Fruit fly (Drosophila melanogaster) whole organism, embryonic: ENCODE measurements around the gene Paf-AHalpha.
A peak's percentile ranks its signal among the peaks of the same experiment; 100 is the strongest.

Experiments used
- ATbp ChIP-seq: fragments of 200-800 bp; sonication (Bioruptor generic); optimal IDR thresholded peaks from 2 replicates; lab custom pipeline; 2017; ENCODE audit warnings: missing biosample characterization, mild to moderate bottlenecking, missing genetic modification characterization, missing genetic modification reagents
- Adf1 ChIP-seq: fragments of 200-800 bp; sonication (Bioruptor generic); IDR thresholded peaks from 2 replicates; pipeline ENCODE4 v1.3.6; 2022; ENCODE audit warnings: missing biosample characterization, missing genetic modification characterization
- Atf6 ChIP-seq: fragments of 200-800 bp; sonication (Bioruptor generic); IDR thresholded peaks from 2 replicates; pipeline ENCODE4 v1.3.6; 2022; ENCODE audit warnings: missing biosample characterization, missing genetic modification characterization
- CG10979 ChIP-seq: fragments of 200-800 bp; sonication (Bioruptor generic); optimal IDR thresholded peaks from 2 replicates; lab custom pipeline; 2018; ENCODE audit warnings: missing biosample characterization, mild to moderate bottlenecking, missing genetic modification characterization, moderate library complexity
- CG11093 ChIP-seq: fragments of 200-800 bp; sonication (Bioruptor generic); IDR thresholded peaks from 3 replicates; pipeline ENCODE4 v1.3.6; 2022; ENCODE audit warnings: missing biosample characterization, missing genetic modification characterization
- CG11398 ChIP-seq: fragments of 200-800 bp; sonication (Bioruptor generic); optimal IDR thresholded peaks from 2 replicates; lab custom pipeline; 2016; ENCODE audit warnings: missing biosample characterization, missing genetic modification characterization
- CG13775 ChIP-seq: fragments of 200-800 bp; sonication (Bioruptor generic); optimal IDR thresholded peaks from 3 replicates; lab custom pipeline; 2017; ENCODE audit warnings: missing biosample characterization, mild to moderate bottlenecking, missing genetic modification characterization
- CG14710 ChIP-seq: fragments of 200-800 bp; sonication (Bioruptor generic); optimal IDR thresholded peaks from 3 replicates; lab custom pipeline; 2019; ENCODE audit warnings: missing biosample characterization, mild to moderate bottlenecking, missing genetic modification characterization, moderate library complexity
- CG15696 ChIP-seq: fragments of 200-800 bp; sonication (Bioruptor generic); optimal IDR thresholded peaks from 2 replicates; lab custom pipeline; 2019; ENCODE audit warnings: missing biosample characterization, mild to moderate bottlenecking, missing genetic modification characterization, moderate library complexity
- CG17385 ChIP-seq: fragments of 200-800 bp; sonication (Bioruptor generic); optimal IDR thresholded peaks from 3 replicates; lab custom pipeline; 2018; ENCODE audit warnings: missing biosample characterization, mild to moderate bottlenecking, missing genetic modification characterization
- CG17568 ChIP-seq: fragments of 200-800 bp; sonication (Bioruptor generic); optimal IDR thresholded peaks from 2 replicates; lab custom pipeline; 2018; ENCODE audit warnings: missing biosample characterization, mild to moderate bottlenecking, missing genetic modification characterization, moderate library complexity
- CG18262 ChIP-seq: fragments of 200-800 bp; optimal IDR thresholded peaks from 3 replicates; lab custom pipeline; 2019; ENCODE audit warnings: missing biosample characterization, mild to moderate bottlenecking, missing genetic modification characterization, moderate library complexity
- CG2712 ChIP-seq: fragments of 200-800 bp; optimal IDR thresholded peaks from 3 replicates; lab custom pipeline; 2019; ENCODE audit warnings: missing biosample characterization, mild to moderate bottlenecking, missing genetic modification characterization, moderate library complexity
- CG2875 ChIP-seq: fragments of 200-800 bp; sonication (Bioruptor generic); optimal IDR thresholded peaks from 2 replicates; lab custom pipeline; 2017; ENCODE audit warnings: missing biosample characterization, mild to moderate bottlenecking, missing genetic modification characterization, missing genetic modification reagents
- CG32772 ChIP-seq: fragments of 200-800 bp; sonication (Bioruptor generic); IDR thresholded peaks from 2 replicates; pipeline ENCODE4 v1.3.6; 2022; ENCODE audit warnings: missing biosample characterization, missing genetic modification characterization
- CG33213 ChIP-seq: fragments of 200-800 bp; sonication (Bioruptor generic); optimal IDR thresholded peaks from 3 replicates; lab custom pipeline; 2016; ENCODE audit warnings: missing biosample characterization, missing genetic modification characterization
- CG34224 ChIP-seq: fragments of 200-800 bp; sonication (Bioruptor generic); IDR thresholded peaks from 3 replicates; pipeline ENCODE4 v1.3.6; 2022; ENCODE audit warnings: missing biosample characterization, missing genetic modification characterization; ENCODE audit not compliant: partially characterized antibody
- CG3726 ChIP-seq: fragments of 200-800 bp; sonication (Bioruptor generic); IDR thresholded peaks from 3 replicates; pipeline ENCODE4, ENCODE4 v1.3.6; 2022; ENCODE audit warnings: missing biosample characterization, missing genetic modification characterization
- CG5245 ChIP-seq: fragments of 200-800 bp; sonication (Bioruptor generic); optimal IDR thresholded peaks from 3 replicates; lab custom pipeline; 2016; ENCODE audit warnings: missing biosample characterization, missing genetic modification characterization
- CG6791 ChIP-seq: fragments of 200-800 bp; sonication (Bioruptor generic); IDR thresholded peaks from 3 replicates; pipeline ENCODE4 v1.3.6; 2022; ENCODE audit warnings: missing biosample characterization, missing genetic modification characterization; ENCODE audit not compliant: partially characterized antibody
- CG9817 ChIP-seq: fragments of 200-800 bp; sonication (Bioruptor generic); optimal IDR thresholded peaks from 2 replicates; lab custom pipeline; 2018; ENCODE audit warnings: missing biosample characterization, mild to moderate bottlenecking, missing genetic modification characterization, moderate library complexity
- CG9876 ChIP-seq: fragments of 200-800 bp; sonication (Bioruptor generic); optimal IDR thresholded peaks from 2 replicates; lab custom pipeline; 2016; ENCODE audit warnings: missing biosample characterization, missing genetic modification characterization
- Doc3 ChIP-seq: fragments of 200-800 bp; sonication (Bioruptor generic); IDR thresholded peaks from 3 replicates; pipeline ENCODE4 v1.3.6; 2022; ENCODE audit warnings: missing biosample characterization, missing genetic modification characterization; ENCODE audit not compliant: partially characterized antibody
- Ets65A ChIP-seq: fragments of 200-800 bp; sonication (Bioruptor generic); peaks from one replicate; lab custom pipeline; 2016; ENCODE audit warnings: missing biosample characterization, missing genetic modification characterization
- Ets97D ChIP-seq: fragments of 200-800 bp; sonication (Bioruptor generic); optimal IDR thresholded peaks from 3 replicates; lab custom pipeline; 2016; ENCODE audit warnings: missing biosample characterization, missing genetic modification characterization
- Gsc ChIP-seq: fragments of 200-800 bp; sonication (Bioruptor generic); IDR thresholded peaks from 2 replicates; pipeline ENCODE4 v1.3.6; 2022; ENCODE audit warnings: missing biosample characterization, missing genetic modification characterization
- HLH4C ChIP-seq: fragments of 200-800 bp; sonication (Bioruptor generic); IDR thresholded peaks from 3 replicates; pipeline ENCODE4 v1.3.6; 2022; ENCODE audit warnings: missing biosample characterization, missing genetic modification characterization; ENCODE audit not compliant: partially characterized antibody
- HLH54F ChIP-seq: fragments of 200-800 bp; sonication (Bioruptor generic); optimal IDR thresholded peaks from 3 replicates; lab custom pipeline; 2016; ENCODE audit warnings: missing biosample characterization, missing genetic modification characterization
- HmgD ChIP-seq: fragments of 200-800 bp; sonication (Bioruptor generic); optimal IDR thresholded peaks from 3 replicates; lab custom pipeline; 2016; ENCODE audit warnings: missing biosample characterization, missing genetic modification characterization
- Hmr ChIP-seq: fragments of 200-800 bp; sonication (Bioruptor generic); optimal IDR thresholded peaks from 3 replicates; lab custom pipeline; 2017; ENCODE audit warnings: mild to moderate bottlenecking, missing biosample characterization, missing genetic modification reagents, missing genetic modification characterization
- Lpt ChIP-seq: fragments of >200 bp; optimal IDR thresholded peaks from 2 replicates; lab custom pipeline; 2018; ENCODE audit warnings: missing biosample characterization, missing genetic modification characterization
- MESR4 ChIP-seq: fragments of 200-800 bp; sonication (Bioruptor generic); optimal IDR thresholded peaks from 2 replicates; lab custom pipeline; 2018; ENCODE audit warnings: missing biosample characterization, mild to moderate bottlenecking, missing genetic modification characterization, moderate library complexity
- NFAT ChIP-seq: fragments of 200-800 bp; sonication (Bioruptor generic); IDR thresholded peaks from 2 replicates; pipeline ENCODE4 v1.3.6; 2022; ENCODE audit warnings: missing biosample characterization, missing genetic modification characterization
- Ptx1 ChIP-seq: fragments of 200-800 bp; sonication (Bioruptor generic); IDR thresholded peaks from 2 replicates; pipeline ENCODE4 v1.3.6; 2022; ENCODE audit warnings: missing biosample characterization, missing genetic modification characterization
- Spps ChIP-seq: fragments of 200-800 bp; sonication (Bioruptor generic); optimal IDR thresholded peaks from 2 replicates; lab custom pipeline; 2018; ENCODE audit warnings: missing biosample characterization, mild to moderate bottlenecking, missing genetic modification characterization
- ap ChIP-seq: fragments of 200-800 bp; sonication (Bioruptor generic); IDR thresholded peaks from 2 replicates; pipeline ENCODE4 v1.3.6; 2022; ENCODE audit warnings: missing biosample characterization, missing genetic modification characterization
- ash1 ChIP-seq: fragments of 200-800 bp; sonication (Bioruptor generic); optimal IDR thresholded peaks from 2 replicates; lab custom pipeline; 2018; ENCODE audit warnings: missing biosample characterization, mild to moderate bottlenecking, missing genetic modification characterization
- dmrt11E ChIP-seq: fragments of 200-800 bp; sonication (Bioruptor generic); optimal IDR thresholded peaks from 3 replicates; lab custom pipeline; 2018; ENCODE audit warnings: missing biosample characterization, mild to moderate bottlenecking, missing genetic modification characterization, moderate library complexity
- jumu ChIP-seq: fragments of 200-800 bp; sonication (Bioruptor generic); optimal IDR thresholded peaks from 3 replicates; lab custom pipeline; 2016; ENCODE audit warnings: missing biosample characterization, missing genetic modification characterization
- ken ChIP-seq: fragments of 200-800 bp; sonication (Bioruptor generic); IDR thresholded peaks from 3 replicates; pipeline ENCODE4 v1.3.6; 2022; ENCODE audit warnings: missing biosample characterization, missing genetic modification characterization
- mam ChIP-seq: fragments of 200-800 bp; sonication (Bioruptor generic); optimal IDR thresholded peaks from 3 replicates; lab custom pipeline; 2016; ENCODE audit warnings: missing biosample characterization, missing genetic modification characterization
- mirr ChIP-seq: fragments of 200-800 bp; sonication (Bioruptor generic); optimal IDR thresholded peaks from 3 replicates; lab custom pipeline; 2018; ENCODE audit warnings: missing biosample characterization, mild to moderate bottlenecking, missing genetic modification characterization
- nerfin-1 ChIP-seq: fragments of 200-800 bp; sonication (Bioruptor generic); optimal IDR thresholded peaks from 3 replicates; lab custom pipeline; 2019; ENCODE audit warnings: missing biosample characterization, mild to moderate bottlenecking, missing genetic modification characterization, moderate library complexity
- pb ChIP-seq: fragments of 200-800 bp; sonication (Bioruptor generic); optimal IDR thresholded peaks from 3 replicates; lab custom pipeline; 2016; ENCODE audit warnings: missing biosample characterization, missing genetic modification characterization
- row ChIP-seq: fragments of 200-800 bp; sonication (Bioruptor generic); IDR thresholded peaks from 3 replicates; pipeline ENCODE4 v1.3.6; 2022; ENCODE audit warnings: missing biosample characterization, missing genetic modification characterization
- sna ChIP-seq: fragments of 200-800 bp; sonication (Bioruptor generic); IDR thresholded peaks from 2 replicates; pipeline ENCODE4 v1.3.6; 2022; ENCODE audit warnings: missing biosample characterization, missing genetic modification characterization; ENCODE audit not compliant: partially characterized antibody
- ssp ChIP-seq: fragments of 200-800 bp; sonication (Bioruptor generic); IDR thresholded peaks from 2 replicates; pipeline ENCODE4 v1.3.6; 2022; ENCODE audit warnings: missing biosample characterization, missing genetic modification characterization
- vnd ChIP-seq: fragments of 200-800 bp; sonication (Bioruptor generic); IDR thresholded peaks from 3 replicates; pipeline ENCODE4 v1.3.6; 2022; ENCODE audit warnings: missing biosample characterization, missing genetic modification characterization; ENCODE audit not compliant: partially characterized antibody
- zfh1 ChIP-seq: fragments of 200-800 bp; sonication (Bioruptor generic); IDR thresholded peaks from 3 replicates; pipeline ENCODE4 v1.3.6; 2022; ENCODE audit warnings: missing biosample characterization, missing genetic modification characterization

Paf-AHalpha gene

dm6 chrX:15802880-15803650 is 17.7 kb upstream of the Paf-AHalpha start (continued):
- TF ChIP-seq row (GFP tag; lab: Robert Waterston, UW): peak; percentile 66
- peak; percentile 70 for TF ChIP-seq HLH4C (GFP tag; lab: Robert Waterston, UW)
- peak; percentile 3 for TF ChIP-seq CG5245 (GFP tag; lab: Kevin White, UChicago)
- TF ChIP-seq Lpt (GFP tag; lab: Kevin White, UChicago): no peak
- no peak for TF ChIP-seq Gsc (GFP tag; lab: Robert Waterston, UW)
- peak; percentile 20 for TF ChIP-seq CG10979 (tag; lab: Kevin White, UChicago)
- TF ChIP-seq ash1 (GFP tag; lab: Kevin White, UChicago): no peak
- no peak for TF ChIP-seq HLH54F (GFP tag; lab: Kevin White, UChicago)
- TF ChIP-seq vnd (GFP tag; lab: Robert Waterston, UW): peak; percentile 59; the same call in 2 of the 3 replicates
- peak; percentile 9; the same call in 1 of the 2 replicates for TF ChIP-seq NFAT (GFP tag; lab: Robert Waterston, UW)
- peak; percentile 31; the same call in 1 of the 2 replicates for TF ChIP-seq sna (GFP tag; lab: Robert Waterston, UW)
- TF ChIP-seq CG3726: no peak
- TF ChIP-seq pb (GFP tag; lab: Kevin White, UChicago): no peak
- TF ChIP-seq jumu (GFP tag; lab: Kevin White, UChicago): no peak
- peak; percentile 36 for TF ChIP-seq CG17385 (GFP tag; lab: Kevin White, UChicago)
- TF ChIP-seq mirr: no peak
- peak; percentile 25 for TF ChIP-seq dmrt11E (tag; lab: Kevin White, UChicago)
- TF ChIP-seq CG6791: peak; percentile 85
- peak; percentile 31 for TF ChIP-seq CG2712
- peak; percentile 28 for TF ChIP-seq CG14710 (tag; lab: Kevin White, UChicago)
- peak; percentile 64 for TF ChIP-seq Doc3 (GFP tag; lab: Robert Waterston, UW)
- peak; percentile 39 for TF ChIP-seq Ptx1 (GFP tag; lab: Robert Waterston, UW)
- TF ChIP-seq CG18262 (tag; lab: Kevin White, UChicago): peak; percentile 36
- TF ChIP-seq ssp (GFP tag; lab: Robert Waterston, UW): peak; percentile 72
- TF ChIP-seq Ets97D (GFP tag; lab: Kevin White, UChicago): no peak
- TF ChIP-seq CG15696 (tag; lab: Kevin White, UChicago): no peak
- TF ChIP-seq mam (GFP tag; lab: Kevin White, UChicago): peak; percentile 15
- TF ChIP-seq CG33213 (GFP tag; lab: Kevin White, UChicago): no peak
- TF ChIP-seq CG32772 (GFP tag; lab: Robert Waterston, UW): no peak
- TF ChIP-seq Spps (tag; lab: Kevin White, UChicago): no peak
- no peak for TF ChIP-seq nerfin-1
- TF ChIP-seq CG11093 (GFP tag; lab: Robert Waterston, UW): no peak
- TF ChIP-seq ATbp (GFP tag; lab: Kevin White, UChicago): peak; percentile 29
- no peak for TF ChIP-seq CG9876 (GFP tag; lab: Kevin White, UChicago)
- no peak for TF ChIP-seq ken (GFP tag; lab: Robert Waterston, UW)
- no peak for TF ChIP-seq CG17568
- TF ChIP-seq CG34224 (GFP tag; lab: Robert Waterston, UW): peak; percentile 84
- peak; percentile 58 for TF ChIP-seq Ets65A
- TF ChIP-seq CG9817 (tag; lab: Kevin White, UChicago): no peak
- no peak for TF ChIP-seq CG11398 (GFP tag; lab: Kevin White, UChicago)
- TF ChIP-seq Hmr: peak; percentile 58
- no peak for TF ChIP-seq HmgD (GFP tag; lab: Kevin White, UChicago)
- TF ChIP-seq ap (GFP tag; lab: Robert Waterston, UW): no peak
- no peak for TF ChIP-seq Adf1
- TF ChIP-seq MESR4 (GFP tag; lab: Kevin White, UChicago): peak; percentile 22
- TF ChIP-seq CG13775 (GFP tag; lab: Kevin White, UChicago): peak; percentile 0
- TF ChIP-seq CG2875: no peak
- 0 out of 3 replicates have a peak, but pooled peaks have one; percentile 24 for TF ChIP-seq zfh1 (GFP tag; lab: Robert Waterston, UW)
- TF ChIP-seq Atf6 (GFP tag; lab: Robert Waterston, UW): no peak
